Fruit fly (Drosophila melanogaster): Measurements from ENCODE around the gene CG8891.
A peak's percentile ranks its signal among the peaks of the same experiment; 100 is the strongest.

CG8891 gene

DNA sequence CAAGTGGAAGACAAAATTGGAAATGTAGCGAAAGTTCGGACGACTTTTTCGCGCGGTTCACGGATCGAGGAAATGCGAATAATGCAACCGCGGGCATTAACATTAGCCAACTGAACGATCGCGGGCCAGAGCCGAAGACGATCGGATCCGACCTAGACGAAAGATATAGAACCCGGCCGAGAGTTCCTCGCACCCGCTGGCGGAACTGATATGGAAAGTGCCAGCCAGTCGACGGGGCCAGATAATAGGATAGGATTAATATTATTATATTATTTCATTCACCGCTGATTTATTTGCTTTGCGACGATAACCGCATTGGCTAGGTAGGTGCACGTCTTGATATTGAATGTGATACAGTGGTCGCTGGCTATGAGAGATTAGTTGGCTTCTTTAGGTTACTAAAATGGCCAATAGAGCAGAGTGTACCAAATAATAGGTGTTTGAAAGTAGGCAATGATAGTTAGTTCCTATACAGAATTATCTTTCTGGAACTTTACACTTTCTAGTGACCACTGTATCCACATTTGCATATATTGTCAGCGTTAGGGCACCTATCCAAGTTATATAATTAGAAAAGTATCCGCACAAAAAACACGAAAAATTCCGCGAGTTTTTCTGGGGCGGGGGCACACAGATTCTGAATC lies 20.3 kb upstream of the CG8891 start:
- TF ChIP-seq fru (GFP tag; optimal IDR thresholded peaks at IDR 0.05) (peak; percentile 73), foxo (GFP tag; optimal IDR thresholded peaks at IDR 0.05) (peak; percentile 24 to 84), Hr83 (GFP tag; optimal IDR thresholded peaks at IDR 0.05; ENCODE audit: poor library complexity, severe bottlenecking) (no peak), usp (GFP tag; optimal IDR thresholded peaks at IDR 0.05) (no peak), HLH106 (tag; optimal IDR thresholded peaks at IDR 0.05) (peak; percentile 79), Hr78 (GFP tag; optimal IDR thresholded peaks at IDR 0.05) (no peak), CG32264 (GFP tag; optimal IDR thresholded peaks at IDR 0.05) (peak; percentile 56), Sp1 (GFP tag; optimal IDR thresholded peaks at IDR 0.05) (peak; percentile 49), Abd-B (GFP tag; optimal IDR thresholded peaks at IDR 0.05) (no peak), Mio (GFP tag; optimal IDR thresholded peaks at IDR 0.05) (peak; percentile 49), tai (GFP tag; optimal IDR thresholded peaks at IDR 0.05) (peak; percentile 73), lola (GFP tag; optimal IDR thresholded peaks at IDR 0.05) (no peak), CG9705 (GFP tag; optimal IDR thresholded peaks at IDR 0.05) (peak; percentile 27), Dif (GFP tag; optimal IDR thresholded peaks at IDR 0.05; ENCODE audit: partially characterized antibody) (no peak), dmrt93B (GFP tag; optimal IDR thresholded peaks at IDR 0.05) (peak; percentile 23), OdsH (GFP tag; optimal IDR thresholded peaks at IDR 0.05) (peak; percentile 59), Hnf4 (GFP tag; optimal IDR thresholded peaks at IDR 0.05) (peak; percentile 75), GATAd (GFP tag; optimal IDR thresholded peaks at IDR 0.05) (no peak), sv (GFP tag; optimal IDR thresholded peaks at IDR 0.05) (peak; percentile 26), Vsx2 (GFP tag; optimal IDR thresholded peaks at IDR 0.05; ENCODE audit: partially characterized antibody) (no peak), psq (GFP tag; optimal IDR thresholded peaks at IDR 0.05) (peak; percentile 7), CrebA (GFP tag; optimal IDR thresholded peaks at IDR 0.05; ENCODE audit: borderline replicate concordance) (peak; percentile 44), Rel (GFP tag; optimal IDR thresholded peaks at IDR 0.05) (no peak), Rel (tag; optimal IDR thresholded peaks at IDR 0.05) (peak; percentile 7), brk (GFP tag; optimal IDR thresholded peaks at IDR 0.05) (peak; percentile 25), ey (GFP tag; optimal IDR thresholded peaks at IDR 0.05) (peak; percentile 81), h (GFP tag; optimal IDR thresholded peaks at IDR 0.05) (peak; percentile 85), rgr (GFP tag; optimal IDR thresholded peaks at IDR 0.05) (peak; percentile 81), br (GFP tag; optimal IDR thresholded peaks at IDR 0.05) (peak; percentile 79)

- TF ChIP-seq h (GFP tag; optimal IDR thresholded peaks at IDR 0.05): no peak
- TF ChIP-seq br (GFP tag; optimal IDR thresholded peaks at IDR 0.05): no peak
- TF ChIP-seq tai (GFP tag; optimal IDR thresholded peaks at IDR 0.05): no peak
- TF ChIP-seq dl (GFP tag; optimal IDR thresholded peaks at IDR 0.05; ENCODE audit: insufficient read depth in 1 of 2, partially characterized antibody in 2 of 2): no peak
- TF ChIP-seq OdsH (GFP tag; optimal IDR thresholded peaks at IDR 0.05): no peak
- TF ChIP-seq N (GFP tag; optimal IDR thresholded peaks at IDR 0.05): no peak
- TF ChIP-seq brk (GFP tag; optimal IDR thresholded peaks at IDR 0.05): no peak
- no peak for TF ChIP-seq Vsx2 (GFP tag; optimal IDR thresholded peaks at IDR 0.05; ENCODE audit: partially characterized antibody)
- TF ChIP-seq lola (GFP tag; optimal IDR thresholded peaks at IDR 0.05): no peak
- no peak for TF ChIP-seq rgr (GFP tag; optimal IDR thresholded peaks at IDR 0.05)
- no peak for TF ChIP-seq GATAd (GFP tag; optimal IDR thresholded peaks at IDR 0.05)
- no peak for TF ChIP-seq CG32264 (GFP tag; optimal IDR thresholded peaks at IDR 0.05)
- no peak for TF ChIP-seq CrebA (GFP tag; optimal IDR thresholded peaks at IDR 0.05; ENCODE audit: borderline replicate concordance)
- no peak for TF ChIP-seq pan (optimal IDR thresholded peaks at IDR 0.05)
- TF ChIP-seq woc (GFP tag; optimal IDR thresholded peaks at IDR 0.05): no peak
- TF ChIP-seq Hnf4 (GFP tag; optimal IDR thresholded peaks at IDR 0.05): no peak
- no peak for TF ChIP-seq dsf (GFP tag; optimal IDR thresholded peaks at IDR 0.05; ENCODE audit: borderline replicate concordance)
- TF ChIP-seq Dfd (GFP tag; optimal IDR thresholded peaks at IDR 0.05): no peak
Observed at dm6 chr2L:4998571-4999191, 19.5 kb upstream of the CG8891 start.

DNA sequence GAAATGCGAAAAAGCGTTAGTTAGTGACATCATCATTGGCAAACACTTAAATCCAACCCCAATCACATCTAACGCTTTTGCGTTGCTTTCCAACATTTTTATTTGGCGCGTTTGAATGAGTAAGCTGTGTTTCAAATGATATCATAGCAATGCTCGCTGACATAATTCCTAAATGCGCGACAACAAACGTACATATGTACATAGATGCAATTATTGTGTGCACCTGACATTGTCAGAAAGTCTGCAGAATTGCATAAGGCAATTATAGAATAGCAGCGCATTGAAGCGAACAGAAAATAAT lies 19.0 kb upstream of the CG8891 start:
- TF ChIP-seq dmrt93B (GFP tag; optimal IDR thresholded peaks at IDR 0.05) (no peak), h (GFP tag; optimal IDR thresholded peaks at IDR 0.05) (no peak)
